Worm (Caenorhabditis elegans) whole organism, young adult: ENCODE results near the gene C46E10.8.
A peak's percentile ranks its signal among the peaks of the same experiment; 100 is the strongest.

Experiments
- B0019.2 ChIP-seq: fragments of 200-800 bp; sonication (Bioruptor generic); conservative IDR thresholded peaks from 2 replicates; pipeline ENCODE4 v1.3.6; 2022; ENCODE audit warnings: missing genetic modification reagents, missing genetic modification characterization, missing compliant biosample characterization
- D2030.7 ChIP-seq: fragments of 200-800 bp; sonication (Bioruptor generic); IDR thresholded peaks from 2 replicates; pipeline ENCODE4 v1.3.6; 2022; ENCODE audit warnings: missing genetic modification reagents, missing genetic modification characterization, missing compliant biosample characterization
- F10E7.11 ChIP-seq: sonication (generic microtip); optimal IDR thresholded peaks from 2 replicates; lab custom pipeline; 2017; ENCODE audit warnings: mild to moderate bottlenecking, missing genetic modification characterization, moderate library complexity, missing compliant biosample characterization
- F33H1.4 ChIP-seq: fragments of 200-800 bp; sonication (Bioruptor generic); IDR thresholded peaks from 2 replicates; pipeline ENCODE4 v1.3.6; 2022; ENCODE audit warnings: missing genetic modification reagents, missing genetic modification characterization, missing compliant biosample characterization
- F39B2.1 ChIP-seq: fragments of 200-800 bp; sonication (Bioruptor generic); IDR thresholded peaks from 2 replicates; pipeline ENCODE4 v1.3.6; 2022; ENCODE audit warnings: missing genetic modification reagents, missing genetic modification characterization, missing compliant biosample characterization
- F52B5.7 ChIP-seq: sonication (generic microtip); optimal IDR thresholded peaks from 2 replicates; lab custom pipeline; 2016; ENCODE audit warnings: mild to moderate bottlenecking, missing genetic modification characterization, missing compliant biosample characterization
- F55B11.4 ChIP-seq: sonication (generic microtip); optimal IDR thresholded peaks from 2 replicates; lab custom pipeline; 2016; ENCODE audit warnings: missing compliant biosample characterization, missing genetic modification characterization, borderline replicate concordance; ENCODE audit not compliant: insufficient read depth
- F57C9.4 ChIP-seq: sonication (generic microtip); optimal IDR thresholded peaks from 2 replicates; lab custom pipeline; 2017; ENCODE audit warnings: mild to moderate bottlenecking, missing genetic modification characterization, missing compliant biosample characterization
- T26A5.8 ChIP-seq: sonication (generic microtip); optimal IDR thresholded peaks from 2 replicates; lab custom pipeline; 2016; ENCODE audit warnings: missing genetic modification characterization, missing compliant biosample characterization
- Y53F4B.3 ChIP-seq: fragments of 200-800 bp; sonication (Bioruptor generic); IDR thresholded peaks from 2 replicates; pipeline ENCODE4 v1.3.6; 2022; ENCODE audit warnings: missing genetic modification reagents, missing genetic modification characterization, missing compliant biosample characterization
- Y56A3A.18 ChIP-seq: fragments of 200-800 bp; sonication (Bioruptor generic); IDR thresholded peaks from 2 replicates; pipeline ENCODE4 v1.3.6; 2022; ENCODE audit warnings: missing genetic modification reagents, missing genetic modification characterization, missing compliant biosample characterization
- Y67H2A.10 ChIP-seq: fragments of 200-800 bp; sonication (Bioruptor generic); conservative IDR thresholded peaks from 2 replicates; pipeline ENCODE4 v1.3.6; 2022; ENCODE audit warnings: missing genetic modification reagents, missing genetic modification characterization, missing compliant biosample characterization
- aptf-3 ChIP-seq: fragments of 200-800 bp; sonication (Bioruptor generic); IDR thresholded peaks from 2 replicates; pipeline ENCODE4 v1.3.6; 2022; ENCODE audit warnings: missing genetic modification characterization, missing compliant biosample characterization
- bed-1 ChIP-seq: fragments of 200-800 bp; sonication (Bioruptor generic); IDR thresholded peaks from 2 replicates; pipeline ENCODE4 v1.3.6; 2022; ENCODE audit warnings: missing genetic modification reagents, missing genetic modification characterization, missing compliant biosample characterization
- cebp-1 ChIP-seq, 2 experiments: fragments of 200-800 bp in 1 of 2; sonication (Bioruptor generic) in 1 of 2; sonication (generic microtip) in 1 of 2; IDR thresholded peaks in 1 of 2; optimal IDR thresholded peaks in 1 of 2; 2 replicates each; pipeline versions ENCODE4 v1.3.6 to Lab custom; 2017 to 2022; ENCODE audit warnings: missing compliant biosample characterization in 2 of 2, missing genetic modification characterization in 2 of 2, mild to moderate bottlenecking in 1 of 2, missing genetic modification reagents in 1 of 2, moderate library complexity in 1 of 2
- ceh-100 ChIP-seq: fragments of 200-800 bp; sonication (Bioruptor generic); IDR thresholded peaks from 2 replicates; pipeline ENCODE4 v1.3.6; 2022; ENCODE audit warnings: missing genetic modification reagents, missing genetic modification characterization, missing compliant biosample characterization
- ceh-79 ChIP-seq: sonication (generic microtip); optimal IDR thresholded peaks from 2 replicates; lab custom pipeline; 2017; ENCODE audit warnings: mild to moderate bottlenecking, missing genetic modification characterization, missing compliant biosample characterization
- ceh-91 ChIP-seq: fragments of 200-800 bp; sonication (Bioruptor generic); IDR thresholded peaks from 2 replicates; pipeline ENCODE4 v1.3.6; 2022; ENCODE audit warnings: missing genetic modification reagents, missing genetic modification characterization, missing compliant biosample characterization
- chd-7 ChIP-seq: sonication (generic microtip); optimal IDR thresholded peaks from 2 replicates; lab custom pipeline; 2016; ENCODE audit warnings: mild to moderate bottlenecking, missing genetic modification characterization, moderate library complexity, missing compliant biosample characterization
- dox-1 ChIP-seq: fragments of 200-800 bp; sonication (Bioruptor generic); IDR thresholded peaks from 2 replicates; pipeline ENCODE4 v1.3.6; 2022; ENCODE audit warnings: missing genetic modification reagents, missing genetic modification characterization, missing compliant biosample characterization
- dpl-1 ChIP-seq: fragments of 150-350 bp; optimal IDR thresholded peaks from 2 replicates; lab custom pipeline; 2014; ENCODE audit warnings: missing biosample characterization, missing genetic modification reagents, missing genetic modification characterization
- efl-1 ChIP-seq: fragments of 150-350 bp; optimal IDR thresholded peaks from 2 replicates; lab custom pipeline; 2014; ENCODE audit warnings: missing biosample characterization, missing genetic modification reagents, missing genetic modification characterization
- let-526 ChIP-seq: fragments of 200-800 bp; sonication (Bioruptor generic); IDR thresholded peaks from 2 replicates; pipeline ENCODE4 v1.3.6; 2022; ENCODE audit warnings: missing genetic modification reagents, missing genetic modification characterization, missing compliant biosample characterization
- let-607 ChIP-seq, 2 experiments: fragments of 200-800 bp in 1 of 2; sonication (Bioruptor generic) in 1 of 2; sonication (generic microtip) in 1 of 2; optimal IDR thresholded peaks; 2 replicates each; lab custom pipeline; 2016 to 2018; ENCODE audit warnings: mild to moderate bottlenecking in 2 of 2, missing compliant biosample characterization in 2 of 2, missing genetic modification characterization in 2 of 2, moderate library complexity in 2 of 2, missing genotype in 1 of 2
- lin-54 ChIP-seq: fragments of 200-800 bp; sonication (Bioruptor generic); optimal IDR thresholded peaks from 2 replicates; lab custom pipeline; 2018; ENCODE audit warnings: mild to moderate bottlenecking, missing genetic modification characterization, missing compliant biosample characterization
- nfya-1 ChIP-seq: sonication (generic microtip); optimal IDR thresholded peaks from 2 replicates; lab custom pipeline; 2017; ENCODE audit warnings: antibody characterized with exemption, missing compliant biosample characterization, missing genetic modification characterization, borderline replicate concordance; ENCODE audit not compliant: insufficient read depth
- nfyb-1 ChIP-seq: fragments of 200-800 bp; sonication (Bioruptor generic); IDR thresholded peaks from 2 replicates; pipeline ENCODE4 v1.3.6; 2022; ENCODE audit warnings: missing genetic modification reagents, missing genetic modification characterization, missing compliant biosample characterization
- pbrm-1 ChIP-seq: fragments of 200-800 bp; sonication (Bioruptor generic); IDR thresholded peaks from 2 replicates; pipeline ENCODE4 v1.3.6; 2022; ENCODE audit warnings: missing genetic modification reagents, missing genetic modification characterization, missing compliant biosample characterization
- rcor-1 ChIP-seq: fragments of 200-800 bp; sonication (Bioruptor generic); IDR thresholded peaks from 2 replicates; pipeline ENCODE4 v1.3.6; 2022; ENCODE audit warnings: missing genetic modification reagents, missing genetic modification characterization, missing compliant biosample characterization
- repo-1 ChIP-seq: sonication (generic microtip); optimal IDR thresholded peaks from 2 replicates; lab custom pipeline; 2017; ENCODE audit warnings: mild to moderate bottlenecking, missing genetic modification characterization, missing compliant biosample characterization
- snpc-3.4 ChIP-seq: sonication (generic microtip); optimal IDR thresholded peaks from 2 replicates; lab custom pipeline; 2017; ENCODE audit warnings: missing genetic modification characterization, mild to moderate bottlenecking, missing compliant biosample characterization, antibody characterized with exemption, moderate library complexity, missing genotype, missing genetic modification reagents
- sptf-2 ChIP-seq: fragments of 200-800 bp; sonication (Bioruptor generic); optimal IDR thresholded peaks from 2 replicates; lab custom pipeline; 2018; ENCODE audit warnings: mild to moderate bottlenecking, missing genetic modification characterization, missing compliant biosample characterization
- tbp1 ChIP-seq: fragments of 200-800 bp; sonication (Bioruptor generic); optimal IDR thresholded peaks from 2 replicates; lab custom pipeline; 2018; ENCODE audit warnings: mild to moderate bottlenecking, missing genetic modification characterization, missing compliant biosample characterization
- ztf-22 ChIP-seq: fragments of 200-800 bp; sonication (Bioruptor generic); optimal IDR thresholded peaks from 2 replicates; lab custom pipeline; 2018; ENCODE audit warnings: mild to moderate bottlenecking, missing genetic modification characterization, moderate library complexity, missing compliant biosample characterization
- ztf-25 ChIP-seq: fragments of 200-800 bp; sonication (Bioruptor generic); IDR thresholded peaks from 2 replicates; pipeline ENCODE4 v1.3.6; 2022; ENCODE audit warnings: missing genetic modification reagents, missing genetic modification characterization, missing compliant biosample characterization
- ztf-3 ChIP-seq: fragments of 200-800 bp; sonication (Bioruptor generic); optimal IDR thresholded peaks from 2 replicates; lab custom pipeline; 2018; ENCODE audit warnings: mild to moderate bottlenecking, missing genetic modification characterization, missing compliant biosample characterization

Gene C46E10.8

ce11 chrII:3757499-3757898, 29.6 kb upstream of the C46E10.8 start, which contains the start of gene srx-111:
Gene srx-111, plus strand, starts transcription at chrII:3757799.
- TF ChIP-seq T26A5.8 (tag; lab: Kevin White, UChicago) (no peak), dpl-1 (GFP tag; lab: Kevin White, UChicago) (no peak), let-607 (tag; optimal IDR thresholded peaks at IDR 0.05; lab: Kevin White, UChicago) (no peak)
- TF ChIP-seq, all 124 proteins: peak for 0

ce11 chrII:3753598-3753997, 25.7 kb upstream of the C46E10.8 start, which contains the start of gene rcd-1:
Gene rcd-1, plus strand, starts transcription at chrII:3753898.
- TF ChIP-seq bed-1 (0 out of 2 replicates have a peak, but pooled peaks have one; percentile 20), rcor-1 (GFP tag; lab: Robert Waterston, UW) (no peak)
- TF ChIP-seq, all 124 proteins: peak for 1

- TF ChIP-seq Y67H2A.10: no peak
- TF ChIP-seq let-526 (GFP tag; lab: Robert Waterston, UW): no peak
- no peak for TF ChIP-seq repo-1
- no peak for TF ChIP-seq F33H1.4 (GFP tag; lab: Robert Waterston, UW)
- TF ChIP-seq Y56A3A.18 (GFP tag; lab: Robert Waterston, UW): no peak
- no peak for TF ChIP-seq F55B11.4 (tag; lab: Kevin White, UChicago)
- TF ChIP-seq ztf-3 (GFP tag; lab: Kevin White, UChicago): no peak
- TF ChIP-seq ztf-25 (GFP tag; lab: Robert Waterston, UW): no peak
- TF ChIP-seq ceh-100 (GFP tag; lab: Robert Waterston, UW): no peak
- no peak for TF ChIP-seq F52B5.7 (tag; lab: Kevin White, UChicago)
- TF ChIP-seq sptf-2: no peak
- no peak for TF ChIP-seq B0019.2 (GFP tag; lab: Robert Waterston, UW)
- no peak for TF ChIP-seq snpc-3.4 (tag; lab: Kevin White, UChicago)
- TF ChIP-seq nfyb-1 (GFP tag; lab: Robert Waterston, UW): no peak
- no peak for TF ChIP-seq pbrm-1 (GFP tag; lab: Robert Waterston, UW)
- TF ChIP-seq dox-1 (GFP tag; lab: Robert Waterston, UW): no peak
- no peak for TF ChIP-seq ceh-91
Observed at ce11 chrII:3752184-3752583, 24.3 kb upstream of the C46E10.8 start, which contains the start of gene sdz-11. Gene sdz-11, minus strand, starts transcription at chrII:3752284.

- TF ChIP-seq F57C9.4 (tag; lab: Kevin White, UChicago) (no peak), tbp1 (GFP tag; lab: Kevin White, UChicago) (no peak), lin-54 (GFP tag; lab: Kevin White, UChicago) (no peak), efl-1 (GFP tag; lab: Kevin White, UChicago) (no peak), D2030.7 (GFP tag; lab: Robert Waterston, UW) (no peak), ceh-79 (no peak), nfyb-1 (GFP tag; lab: Robert Waterston, UW) (no peak), Y53F4B.3 (GFP tag; lab: Robert Waterston, UW) (no peak), chd-7 (no peak), nfya-1 (tag; lab: Kevin White, UChicago) (no peak), pbrm-1 (GFP tag; lab: Robert Waterston, UW) (no peak), ztf-22 (no peak), F10E7.11 (no peak), F39B2.1 (no peak), aptf-3 (GFP tag; lab: Robert Waterston, UW) (no peak), ztf-3 (GFP tag; lab: Kevin White, UChicago) (no peak), let-607 (tag; optimal IDR thresholded peaks at IDR 0.05; lab: Kevin White, UChicago) (no peak), cebp-1 (GFP tag; IDR thresholded peaks at IDR 0.05; lab: Robert Waterston, UW) (no peak), cebp-1 (tag; optimal IDR thresholded peaks at IDR 0.05; lab: Kevin White, UChicago) (no peak)
Observed at ce11 chrII:3750685-3751084, 22.8 kb upstream of the C46E10.8 start, which contains the start of gene fbxb-91. Gene fbxb-91, minus strand, starts transcription at chrII:3750785.
